Fruit fly (Drosophila melanogaster) whole organism, pupa: ENCODE results near the gene Akh.
A peak's percentile ranks its signal among the peaks of the same experiment; 100 is the strongest.

Experiments used
- CG10348 ChIP-seq: fragments of 200-800 bp; sonication (Bioruptor generic); IDR thresholded peaks from 2 replicates; pipeline ENCODE4 v1.3.6; 2022; ENCODE audit warnings: missing biosample characterization, missing genetic modification characterization
- CG12605 ChIP-seq: fragments of 200-800 bp; sonication (Bioruptor generic); IDR thresholded peaks from 2 replicates; pipeline ENCODE4 v1.3.6; 2022; ENCODE audit warnings: missing biosample characterization, missing genetic modification characterization
- CG13204 ChIP-seq: fragments of 200-800 bp; sonication (Bioruptor generic); optimal IDR thresholded peaks from 2 replicates; lab custom pipeline; 2018; ENCODE audit warnings: missing biosample characterization, mild to moderate bottlenecking, missing genetic modification characterization, moderate library complexity
- CG14655 ChIP-seq: fragments of 200-800 bp; sonication (Bioruptor generic); optimal IDR thresholded peaks from 3 replicates; lab custom pipeline; 2017; ENCODE audit warnings: mild to moderate bottlenecking, missing biosample characterization, missing genetic modification reagents, missing genetic modification characterization
- CG15710 ChIP-seq: fragments of 200-800 bp; sonication (Bioruptor generic); optimal IDR thresholded peaks from 2 replicates; lab custom pipeline; 2018; ENCODE audit warnings: missing biosample characterization, mild to moderate bottlenecking, missing genetic modification characterization, moderate library complexity
- CG17806 ChIP-seq: fragments of 200-800 bp; sonication (Bioruptor generic); optimal IDR thresholded peaks from 2 replicates; lab custom pipeline; 2018; ENCODE audit warnings: missing biosample characterization, mild to moderate bottlenecking, missing genetic modification characterization, moderate library complexity
- CG32121 ChIP-seq: fragments of 200-800 bp; sonication (Bioruptor generic); IDR thresholded peaks from 2 replicates; pipeline ENCODE4 v1.3.6; 2022; ENCODE audit warnings: missing biosample characterization, missing genetic modification characterization
- CG34367 ChIP-seq: fragments of 200-800 bp; sonication (Bioruptor generic); optimal IDR thresholded peaks from 2 replicates; lab custom pipeline; 2018; ENCODE audit warnings: missing biosample characterization, mild to moderate bottlenecking, missing genetic modification characterization
- CG4496 ChIP-seq: fragments of 200-800 bp; sonication (Bioruptor generic); IDR thresholded peaks from 3 replicates; pipeline ENCODE4 v1.3.6; 2022; ENCODE audit warnings: missing biosample characterization, missing genetic modification characterization
- CG8159 ChIP-seq: fragments of 200-800 bp; sonication (Bioruptor generic); optimal IDR thresholded peaks from 3 replicates; lab custom pipeline; 2018; ENCODE audit warnings: missing biosample characterization, mild to moderate bottlenecking, missing genetic modification characterization, moderate library complexity
- CG8301 ChIP-seq: fragments of 200-800 bp; sonication (Bioruptor generic); optimal IDR thresholded peaks from 2 replicates; lab custom pipeline; 2018; ENCODE audit warnings: missing biosample characterization, mild to moderate bottlenecking, missing genetic modification characterization
- CG9948 ChIP-seq: fragments of 200-800 bp; sonication (Bioruptor generic); optimal IDR thresholded peaks from 2 replicates; lab custom pipeline; 2018; ENCODE audit warnings: missing biosample characterization, mild to moderate bottlenecking, missing genetic modification characterization, moderate library complexity
- D1 ChIP-seq: fragments of 200-800 bp; sonication (Bioruptor generic); optimal IDR thresholded peaks from 2 replicates; lab custom pipeline; 2018; ENCODE audit warnings: missing biosample characterization, mild to moderate bottlenecking, missing genetic modification characterization, moderate library complexity
- EcR ChIP-seq: fragments of 200-800 bp; sonication (Bioruptor generic); optimal IDR thresholded peaks from 3 replicates; lab custom pipeline; 2019; ENCODE audit warnings: missing biosample characterization, missing genetic modification characterization, mild to moderate bottlenecking, moderate library complexity, missing genetic modification reagents
- Ets98B ChIP-seq: fragments of 200-800 bp; sonication (Bioruptor generic); IDR thresholded peaks from 2 replicates; pipeline ENCODE4 v1.3.6; 2022; ENCODE audit warnings: missing biosample characterization, missing genetic modification characterization
- Pif1A ChIP-seq: fragments of 200-800 bp; sonication (Bioruptor generic); optimal IDR thresholded peaks from 3 replicates; lab custom pipeline; 2016; ENCODE audit warnings: missing biosample characterization, missing genetic modification characterization
- Pif1B ChIP-seq: fragments of 200-800 bp; sonication (Bioruptor generic); optimal IDR thresholded peaks from 3 replicates; lab custom pipeline; 2016; ENCODE audit warnings: missing biosample characterization, missing genetic modification characterization
- Snoo ChIP-seq: fragments of 200-800 bp; sonication (Bioruptor generic); optimal IDR thresholded peaks from 3 replicates; lab custom pipeline; 2017; ENCODE audit warnings: missing biosample characterization, mild to moderate bottlenecking, missing genetic modification characterization, inconsistent platforms
- fd96Ca ChIP-seq: fragments of 200-800 bp; sonication (Bioruptor generic); IDR thresholded peaks from 3 replicates; pipeline ENCODE4 v1.3.6; 2022; ENCODE audit warnings: missing biosample characterization, missing genetic modification characterization
- gl ChIP-seq: fragments of 200-800 bp; sonication (Bioruptor generic); optimal IDR thresholded peaks from 2 replicates; lab custom pipeline; 2018; ENCODE audit warnings: missing biosample characterization, mild to moderate bottlenecking, missing genetic modification characterization
- rn ChIP-seq: fragments of 200-800 bp; sonication (Bioruptor generic); IDR thresholded peaks from 2 replicates; pipeline ENCODE4 v1.3.6; 2022; ENCODE audit warnings: missing biosample characterization, missing genetic modification characterization

Akh gene

DNA sequence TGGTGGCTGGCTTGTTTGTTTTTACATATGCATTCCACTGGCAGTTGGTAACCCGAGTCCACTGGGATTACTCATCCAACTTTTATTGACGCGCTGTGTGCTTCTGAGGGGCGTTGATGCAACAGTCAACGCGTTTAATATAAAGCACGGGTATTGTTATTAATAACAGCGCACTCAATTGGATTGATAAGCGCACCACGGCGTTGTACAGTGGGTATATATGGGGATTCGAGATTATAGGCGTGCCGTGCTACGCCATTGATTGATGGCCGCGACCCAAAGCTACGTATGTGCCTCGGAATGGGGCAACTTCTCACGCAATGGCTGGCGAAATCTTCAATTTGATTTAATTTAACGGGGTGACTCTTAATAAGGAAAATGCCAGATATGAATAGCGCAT, 34.1 kb upstream of the Akh start:
- no peak for TF ChIP-seq CG8301 (tag; lab: Kevin White, UChicago)
- peak; percentile 52 for TF ChIP-seq EcR (GFP tag; lab: Kevin White, UChicago)
- no peak for TF ChIP-seq CG9948
- TF ChIP-seq CG14655 (GFP tag; lab: Kevin White, UChicago) = no peak
- TF ChIP-seq fd96Ca (GFP tag; lab: Robert Waterston, UW) = no peak
- TF ChIP-seq CG12605 (GFP tag; lab: Robert Waterston, UW) = no peak
- TF ChIP-seq CG4496 = no peak

- peak; percentile 17 for TF ChIP-seq CG13204 (GFP tag; lab: Kevin White, UChicago)
- peak; percentile 22; the same call in 1 of the 2 replicates for TF ChIP-seq CG32121 (GFP tag; lab: Robert Waterston, UW)
- TF ChIP-seq CG15710 (tag; lab: Kevin White, UChicago) = no peak
- TF ChIP-seq, all 21 proteins: peak for 2
Measured at dm6 chr3L:4108072-4108843, 33.0 kb upstream of the Akh start, which contains the start of gene Ack. Gene Ack, plus strand, starts transcription at chr3L:4108186.

dm6 chr3L:4108844-4109494, 32.3 kb upstream of the Akh start:
- TF ChIP-seq Snoo (peak; percentile 58), CG12605 (GFP tag; lab: Robert Waterston, UW) (no peak), CG9948 (peak; percentile 63), CG14655 (GFP tag; lab: Kevin White, UChicago) (peak; percentile 79), gl (tag; lab: Kevin White, UChicago) (peak; percentile 15), Pif1B (GFP tag; lab: Kevin White, UChicago) (peak; percentile 41), Ets98B (GFP tag; lab: Robert Waterston, UW) (peak; percentile 61), CG34367 (tag; lab: Kevin White, UChicago) (peak; percentile 41), EcR (GFP tag; lab: Kevin White, UChicago) (no peak), rn (GFP tag; lab: Robert Waterston, UW) (no peak), CG13204 (GFP tag; lab: Kevin White, UChicago) (peak; percentile 39), CG8159 (peak; percentile 66), CG8301 (tag; lab: Kevin White, UChicago) (peak; percentile 79), CG17806 (peak; percentile 31), CG15710 (tag; lab: Kevin White, UChicago) (peak; percentile 69), CG4496 (peak; percentile 59; the same call in 1 of the 3 replicates), CG32121 (GFP tag; lab: Robert Waterston, UW) (peak; percentile 48), CG10348 (no peak), D1 (tag; lab: Kevin White, UChicago) (no peak), fd96Ca (GFP tag; lab: Robert Waterston, UW) (peak; percentile 55; the same call in 1 of the 3 replicates), Pif1A (GFP tag; lab: Kevin White, UChicago) (peak; percentile 81)

- TF ChIP-seq EcR (GFP tag; lab: Kevin White, UChicago) (peak; percentile 92), CG14655 (GFP tag; lab: Kevin White, UChicago) (no peak)
Measured at dm6 chr3L:4110212-4110611, 31.1 kb upstream of the Akh start.

dm6 chr3L:4113998-4114397, 27.3 kb upstream of the Akh start:
- TF ChIP-seq CG10348 (no peak), CG8301 (tag; lab: Kevin White, UChicago) (no peak), CG9948 (no peak), CG8159 (no peak), rn (GFP tag; lab: Robert Waterston, UW) (no peak), CG12605 (GFP tag; lab: Robert Waterston, UW) (no peak), EcR (GFP tag; lab: Kevin White, UChicago) (no peak), fd96Ca (GFP tag; lab: Robert Waterston, UW) (no peak), Snoo (no peak), CG32121 (GFP tag; lab: Robert Waterston, UW) (no peak)

DNA sequence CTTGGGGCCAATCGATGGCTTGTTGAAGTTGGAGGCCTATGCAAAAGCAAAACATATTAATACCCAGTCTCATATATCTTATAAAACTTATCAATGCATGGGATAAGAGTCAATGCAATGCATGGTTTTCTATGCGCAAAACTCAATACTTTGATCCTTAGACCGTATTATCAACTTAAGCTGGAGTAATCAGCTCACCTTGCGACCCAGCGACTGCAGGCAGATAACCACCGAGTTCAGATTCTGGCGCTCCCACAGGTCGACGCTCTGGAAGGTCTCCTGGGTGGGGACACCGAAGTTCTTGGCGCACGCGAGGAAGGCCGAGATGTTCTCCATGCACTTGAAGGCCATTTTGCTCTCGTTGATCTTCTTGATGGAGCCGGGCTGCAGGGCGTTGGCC, 26.2 kb upstream of the Akh start:
- TF ChIP-seq D1 (tag; lab: Kevin White, UChicago) (no peak), CG15710 (tag; lab: Kevin White, UChicago) (no peak), Pif1B (GFP tag; lab: Kevin White, UChicago) (no peak), CG10348 (no peak), CG8159 (no peak), gl (tag; lab: Kevin White, UChicago) (no peak), CG14655 (GFP tag; lab: Kevin White, UChicago) (no peak), CG4496 (no peak), CG34367 (tag; lab: Kevin White, UChicago) (no peak), rn (GFP tag; lab: Robert Waterston, UW) (no peak), Ets98B (GFP tag; lab: Robert Waterston, UW) (no peak), EcR (GFP tag; lab: Kevin White, UChicago) (no peak), CG13204 (GFP tag; lab: Kevin White, UChicago) (no peak), CG17806 (no peak), CG12605 (GFP tag; lab: Robert Waterston, UW) (no peak), CG9948 (no peak), Pif1A (GFP tag; lab: Kevin White, UChicago) (no peak)
- TF ChIP-seq, all 21 proteins: peak for 0
